Worm (Caenorhabditis elegans): ENCODE results near the gene T28H10.1.

Gene T28H10.1

ce11 chrV:12484585-12484984, 19.0 kb upstream of the T28H10.1 start, which contains the start of gene srt-39:
Gene srt-39 (plus strand): TSS chrV:12484885.
- TF ChIP-seq fkh-8 (tag; optimal IDR thresholded peaks at IDR 0.05) (no peak), unc-62 (GFP tag; optimal IDR thresholded peaks at IDR 0.05) (no peak), fos-1 (tag; optimal IDR thresholded peaks at IDR 0.05) (no peak), lin-39 (tag; optimal IDR thresholded peaks at IDR 0.05) (no peak), nhr-237 (tag; optimal IDR thresholded peaks at IDR 0.05) (no peak), pqm-1 (tag; optimal IDR thresholded peaks at IDR 0.05) (no peak), ceh-8 (GFP tag; optimal IDR thresholded peaks at IDR 0.05) (no peak), nhr-77 (tag; optimal IDR thresholded peaks at IDR 0.05) (no peak), nhr-19 (GFP tag; conservative IDR thresholded peaks at IDR 0.05) (no peak), tbx-2 (tag; optimal IDR thresholded peaks at IDR 0.05) (no peak), nhr-76 (tag; optimal IDR thresholded peaks at IDR 0.05) (no peak), nhr-28 (tag; optimal IDR thresholded peaks at IDR 0.05) (no peak), lir-3 (tag; optimal IDR thresholded peaks at IDR 0.05; ENCODE audit: poor library complexity) (no peak), pax-3 (tag; optimal IDR thresholded peaks at IDR 0.05) (no peak), dpl-1 (GFP tag; optimal IDR thresholded peaks at IDR 0.05) (no peak), grh-1 (GFP tag; IDR thresholded peaks at IDR 0.05) (no peak)

- TF ChIP-seq lin-39 (tag; optimal IDR thresholded peaks at IDR 0.05) (no peak), hlh-17 (GFP tag; optimal IDR thresholded peaks at IDR 0.05; ENCODE audit: borderline replicate concordance) (no peak), fkh-10 (GFP tag; optimal IDR thresholded peaks at IDR 0.05) (no peak)
These were observed 16.7 kb upstream of the T28H10.1 start, which contains the start of gene inx-11 for ce11 chrV:12486934-12487333. Gene inx-11 (plus strand): TSS chrV:12487234.

- TF ChIP-seq fkh-10 (GFP tag; optimal IDR thresholded peaks at IDR 0.05) (no peak), tlp-1 (tag; optimal IDR thresholded peaks at IDR 0.05) (no peak), ceh-8 (GFP tag; optimal IDR thresholded peaks at IDR 0.05) (no peak), C04F5.9 (tag; optimal IDR thresholded peaks at IDR 0.05) (no peak), snu-23 (GFP tag; optimal IDR thresholded peaks at IDR 0.05) (peak; percentile 16), efl-1 (optimal IDR thresholded peaks at IDR 0.05) (peak; percentile 1 to 17), efl-1 (GFP tag; optimal IDR thresholded peaks at IDR 0.05 in 1 of 2) (no peak), dsc-1 (tag; optimal IDR thresholded peaks at IDR 0.05) (peak; percentile 50), C34B4.2 (tag; optimal IDR thresholded peaks at IDR 0.05) (no peak), nhr-71 (tag; optimal IDR thresholded peaks at IDR 0.05) (peak; percentile 24), efl-3 (GFP tag; optimal IDR thresholded peaks at IDR 0.05) (no peak), nhr-237 (tag; optimal IDR thresholded peaks at IDR 0.05) (no peak), tbx-2 (tag; optimal IDR thresholded peaks at IDR 0.05) (no peak), sptf-1 (tag; optimal IDR thresholded peaks at IDR 0.05) (no peak), unc-98 (GFP tag; IDR thresholded peaks at IDR 0.05) (no peak), xbp-1 (tag; optimal IDR thresholded peaks at IDR 0.05) (no peak), nhr-90 (tag; optimal IDR thresholded peaks at IDR 0.05; ENCODE audit: poor library complexity) (no peak), lin-35 (GFP tag; optimal IDR thresholded peaks at IDR 0.05) (no peak), lin-39 (tag; optimal IDR thresholded peaks at IDR 0.05) (no peak), elt-2 (tag; optimal IDR thresholded peaks at IDR 0.05) (no peak), ama-1 (optimal IDR thresholded peaks at IDR 0.05) (no peak), unc-86 (tag; optimal IDR thresholded peaks at IDR 0.05) (no peak), blmp-1 (tag; optimal IDR thresholded peaks at IDR 0.05) (no peak), nhr-11 (tag; optimal IDR thresholded peaks at IDR 0.05) (no peak), nhr-47 (tag; optimal IDR thresholded peaks at IDR 0.05) (no peak), rnt-1 (tag; optimal IDR thresholded peaks at IDR 0.05) (peak; percentile 47), fos-1 (tag; optimal IDR thresholded peaks at IDR 0.05) (no peak), pag-3 (tag; optimal IDR thresholded peaks at IDR 0.05; ENCODE audit: borderline replicate concordance, insufficient read depth) (no peak), alr-1 (tag; optimal IDR thresholded peaks at IDR 0.05; ENCODE audit: borderline replicate concordance) (no peak), Y116A8C.19 (tag; optimal IDR thresholded peaks at IDR 0.05; ENCODE audit: borderline replicate concordance) (no peak), unc-130 (tag; optimal IDR thresholded peaks at IDR 0.05) (no peak), egl-27 (tag; optimal IDR thresholded peaks at IDR 0.05) (no peak), mep-1 (tag; optimal IDR thresholded peaks at IDR 0.05) (no peak), lin-14 (GFP tag; optimal IDR thresholded peaks at IDR 0.05) (peak; percentile 60), mab-9 (GFP tag; IDR thresholded peaks at IDR 0.05) (no peak), ceh-90 (tag; optimal IDR thresholded peaks at IDR 0.05) (no peak), ztf-4 (tag; optimal IDR thresholded peaks at IDR 0.05) (no peak)
These were observed 15.6 kb upstream of the T28H10.1 start for ce11 chrV:12488002-12488401.

All from whole organism, L1 larva.